Worm (Caenorhabditis elegans): ENCODE data around the gene ZK622.5.

ZK622.5 gene

DNA sequence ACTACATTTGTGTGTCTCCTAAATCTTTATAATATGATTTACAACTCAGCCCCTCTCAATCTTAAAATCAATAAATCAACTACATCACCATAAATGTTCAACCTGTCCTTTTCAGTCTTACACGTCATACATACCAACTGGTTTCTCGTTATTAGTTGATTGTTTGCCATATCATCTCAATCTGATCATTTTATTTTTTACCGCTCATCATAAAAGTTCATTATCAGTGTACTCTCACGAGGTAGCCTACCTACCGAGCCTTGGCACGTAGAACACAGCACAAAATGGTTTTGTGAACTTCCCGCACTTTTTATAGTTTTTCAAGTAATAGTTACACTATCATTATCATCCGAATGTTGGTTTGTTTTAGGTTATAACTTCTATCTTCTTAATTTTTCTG is 8.1 kb upstream of the ZK622.5 start:
- no peak for TF ChIP-seq ceh-45 (GFP tag; IDR thresholded peaks at IDR 0.05)
- no peak for TF ChIP-seq pat-9 (tag; optimal IDR thresholded peaks at IDR 0.05)
- no peak for TF ChIP-seq lim-6 (tag; optimal IDR thresholded peaks at IDR 0.05)
- no peak for TF ChIP-seq unc-42 (tag; optimal IDR thresholded peaks at IDR 0.05)
- no peak for TF ChIP-seq ceh-48 (tag; optimal IDR thresholded peaks at IDR 0.05)
- TF ChIP-seq ceh-30 (tag; optimal IDR thresholded peaks at IDR 0.05): no peak
- no peak for TF ChIP-seq nfya-1 (tag; optimal IDR thresholded peaks at IDR 0.05)
- no peak for TF ChIP-seq fax-1 (tag; optimal IDR thresholded peaks at IDR 0.05)
- no peak for TF ChIP-seq ztf-16 (tag; optimal IDR thresholded peaks at IDR 0.05)
- TF ChIP-seq rnt-1 (tag; optimal IDR thresholded peaks at IDR 0.05): no peak
- no peak for TF ChIP-seq syd-9 (tag; optimal IDR thresholded peaks at IDR 0.05)

DNA sequence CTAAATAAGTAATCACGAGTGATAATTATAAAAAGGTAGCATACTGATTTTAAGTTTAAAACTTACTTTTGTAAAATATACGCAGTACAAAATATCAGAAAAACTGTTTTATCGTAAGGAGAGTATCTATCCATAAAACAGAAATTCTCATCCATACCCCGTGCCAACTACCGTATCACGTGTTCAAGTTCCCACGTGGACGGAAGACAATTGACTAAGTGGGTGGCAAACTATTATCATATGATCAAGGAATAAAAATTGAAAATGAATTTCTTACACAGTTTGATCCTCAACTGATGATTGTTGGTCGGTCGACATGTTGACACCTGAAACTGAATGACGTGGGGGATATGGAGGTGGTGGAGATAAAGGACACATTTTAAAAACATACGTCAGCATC is 7.0 kb upstream of the ZK622.5 start, which contains the start of gene pmt-1:
Gene pmt-1, minus strand, starts transcription at position 332 of the 400 bp plus-strand sequence.
- no peak for TF ChIP-seq ahr-1 (tag; optimal IDR thresholded peaks at IDR 0.05)
- no peak for TF ChIP-seq sox-2 (GFP tag; IDR thresholded peaks at IDR 0.05)
- TF ChIP-seq ceh-9 (tag; optimal IDR thresholded peaks at IDR 0.05): no peak
- TF ChIP-seq pax-1 (tag; optimal IDR thresholded peaks at IDR 0.05): no peak
- TF ChIP-seq ceh-22 (tag; optimal IDR thresholded peaks at IDR 0.05): no peak
- no peak for TF ChIP-seq elt-2 (tag; optimal IDR thresholded peaks at IDR 0.05)
- TF ChIP-seq ceh-31 (tag; optimal IDR thresholded peaks at IDR 0.05): no peak
- TF ChIP-seq zip-5 (tag; optimal IDR thresholded peaks at IDR 0.05): no peak
- TF ChIP-seq pros-1 (tag; optimal IDR thresholded peaks at IDR 0.05): no peak
- no peak for TF ChIP-seq ztf-16 (tag; optimal IDR thresholded peaks at IDR 0.05)
- no peak for TF ChIP-seq pat-9 (tag; optimal IDR thresholded peaks at IDR 0.05)
- TF ChIP-seq syd-9 (tag; optimal IDR thresholded peaks at IDR 0.05): no peak
- no peak for TF ChIP-seq tbx-2 (tag; optimal IDR thresholded peaks at IDR 0.05)
- TF ChIP-seq gmeb-2 (tag; optimal IDR thresholded peaks at IDR 0.05): no peak
- no peak for TF ChIP-seq mec-3 (tag; optimal IDR thresholded peaks at IDR 0.05; ENCODE audit: borderline replicate concordance)
- no peak for TF ChIP-seq ceh-2 (tag; optimal IDR thresholded peaks at IDR 0.05)
- TF ChIP-seq fkh-10 (GFP tag; optimal IDR thresholded peaks at IDR 0.05): no peak
- TF ChIP-seq ceh-14 (tag; optimal IDR thresholded peaks at IDR 0.05): no peak
- TF ChIP-seq ceh-30 (tag; optimal IDR thresholded peaks at IDR 0.05): no peak
- no peak for TF ChIP-seq unc-42 (tag; optimal IDR thresholded peaks at IDR 0.05)

DNA sequence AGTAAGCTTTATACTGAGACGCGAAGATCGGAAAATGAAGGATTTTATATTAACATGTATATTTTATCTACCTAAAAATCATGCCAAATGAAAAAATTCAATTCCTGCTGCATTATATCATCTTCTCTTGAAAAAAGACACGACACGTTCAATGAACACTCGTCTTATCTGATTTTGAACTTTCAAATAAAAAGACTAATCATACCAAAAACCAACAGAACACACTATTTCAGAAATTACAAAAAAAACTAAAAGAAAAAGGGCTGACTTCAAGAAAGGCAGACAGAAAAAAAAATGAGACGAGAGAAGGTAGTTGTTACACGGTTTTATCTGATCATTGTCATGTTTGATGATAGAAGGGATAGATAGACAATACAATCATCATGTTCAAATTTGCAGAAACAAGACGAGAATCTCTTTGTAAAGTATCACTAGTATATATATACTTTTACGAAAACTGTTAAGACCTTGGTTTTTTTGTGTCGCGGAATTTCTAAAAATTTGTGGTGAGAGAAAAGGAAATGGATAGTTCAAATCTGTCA is 6.4 kb upstream of the ZK622.5 start:
- TF ChIP-seq pag-3 (tag; optimal IDR thresholded peaks at IDR 0.05; ENCODE audit: borderline replicate concordance): no peak
- TF ChIP-seq fkh-6 (tag; optimal IDR thresholded peaks at IDR 0.05): no peak
- TF ChIP-seq ahr-1 (tag; optimal IDR thresholded peaks at IDR 0.05): no peak
- no peak for TF ChIP-seq gmeb-2 (tag; optimal IDR thresholded peaks at IDR 0.05)
- no peak for TF ChIP-seq odd-2 (tag; optimal IDR thresholded peaks at IDR 0.05)
- no peak for TF ChIP-seq syd-9 (tag; optimal IDR thresholded peaks at IDR 0.05)
- TF ChIP-seq ceh-19 (GFP tag; optimal IDR thresholded peaks at IDR 0.05): no peak
- no peak for TF ChIP-seq npax-4 (tag; optimal IDR thresholded peaks at IDR 0.05)
- TF ChIP-seq hlh-8 (tag; optimal IDR thresholded peaks at IDR 0.05): no peak
- TF ChIP-seq F13H6.1 (tag; optimal IDR thresholded peaks at IDR 0.05): no peak
- no peak for TF ChIP-seq elt-2 (tag; optimal IDR thresholded peaks at IDR 0.05)
- TF ChIP-seq che-1 (tag; optimal IDR thresholded peaks at IDR 0.05): no peak

DNA sequence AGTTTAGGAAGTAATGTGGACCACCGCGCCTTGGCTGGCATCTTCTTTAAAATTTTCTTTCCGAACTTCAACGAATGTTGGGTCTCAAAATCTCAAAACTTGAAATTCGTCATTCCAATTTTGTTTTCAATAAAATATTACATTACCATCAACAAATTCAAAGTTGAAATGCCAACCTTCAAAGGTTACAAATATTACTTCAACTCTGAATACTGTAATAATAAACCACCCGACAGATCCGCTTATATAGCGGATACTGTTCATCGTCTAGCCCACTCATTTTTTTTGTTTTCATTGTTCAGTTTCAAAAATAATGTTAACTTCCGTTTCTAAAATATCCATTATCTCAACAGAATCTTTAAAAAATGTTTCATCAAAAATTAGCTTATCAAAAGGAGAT is 4.2 kb upstream of the ZK622.5 start, which contains the start of gene gur-5:
Gene gur-5, plus strand, starts transcription at position 301 of the 400 bp plus-strand sequence.
- no peak for TF ChIP-seq ceh-9 (tag; optimal IDR thresholded peaks at IDR 0.05)
- TF ChIP-seq ceh-14 (tag; optimal IDR thresholded peaks at IDR 0.05): no peak
- TF ChIP-seq F13H6.1 (tag; optimal IDR thresholded peaks at IDR 0.05): no peak
- no peak for TF ChIP-seq ttx-3 (tag; optimal IDR thresholded peaks at IDR 0.05)
- TF ChIP-seq lin-11 (tag; optimal IDR thresholded peaks at IDR 0.05): no peak
- no peak for TF ChIP-seq hlh-13 (GFP tag; optimal IDR thresholded peaks at IDR 0.05)
- no peak for TF ChIP-seq ahr-1 (tag; optimal IDR thresholded peaks at IDR 0.05)
- no peak for TF ChIP-seq pqm-1 (tag; optimal IDR thresholded peaks at IDR 0.05)
- TF ChIP-seq pha-2 (tag; optimal IDR thresholded peaks at IDR 0.05): no peak
- TF ChIP-seq K02D7.2 (tag; optimal IDR thresholded peaks at IDR 0.05): no peak
- no peak for TF ChIP-seq fkh-10 (GFP tag; optimal IDR thresholded peaks at IDR 0.05)
- no peak for TF ChIP-seq mec-3 (tag; optimal IDR thresholded peaks at IDR 0.05; ENCODE audit: borderline replicate concordance)
- no peak for TF ChIP-seq elt-4 (tag; optimal IDR thresholded peaks at IDR 0.05)

Data from whole organism, late embryonic.